Fruit fly (Drosophila melanogaster) whole organism, pupa: ENCODE data around the gene salt.
A peak's percentile ranks its signal among the peaks of the same experiment; 100 is the strongest.

Experiments used
- CG10348 ChIP-seq: fragments of 200-800 bp; sonication (Bioruptor generic); IDR thresholded peaks from 2 replicates; pipeline ENCODE4 v1.3.6; 2022; ENCODE audit warnings: missing biosample characterization, missing genetic modification characterization
- CG12605 ChIP-seq: fragments of 200-800 bp; sonication (Bioruptor generic); IDR thresholded peaks from 2 replicates; pipeline ENCODE4 v1.3.6; 2022; ENCODE audit warnings: missing biosample characterization, missing genetic modification characterization
- CG13204 ChIP-seq: fragments of 200-800 bp; sonication (Bioruptor generic); optimal IDR thresholded peaks from 2 replicates; lab custom pipeline; 2018; ENCODE audit warnings: missing biosample characterization, mild to moderate bottlenecking, missing genetic modification characterization, moderate library complexity
- CG14655 ChIP-seq: fragments of 200-800 bp; sonication (Bioruptor generic); optimal IDR thresholded peaks from 3 replicates; lab custom pipeline; 2017; ENCODE audit warnings: mild to moderate bottlenecking, missing biosample characterization, missing genetic modification reagents, missing genetic modification characterization
- CG15710 ChIP-seq: fragments of 200-800 bp; sonication (Bioruptor generic); optimal IDR thresholded peaks from 2 replicates; lab custom pipeline; 2018; ENCODE audit warnings: missing biosample characterization, mild to moderate bottlenecking, missing genetic modification characterization, moderate library complexity
- CG17806 ChIP-seq: fragments of 200-800 bp; sonication (Bioruptor generic); optimal IDR thresholded peaks from 2 replicates; lab custom pipeline; 2018; ENCODE audit warnings: missing biosample characterization, mild to moderate bottlenecking, missing genetic modification characterization, moderate library complexity
- CG32121 ChIP-seq: fragments of 200-800 bp; sonication (Bioruptor generic); IDR thresholded peaks from 2 replicates; pipeline ENCODE4 v1.3.6; 2022; ENCODE audit warnings: missing biosample characterization, missing genetic modification characterization
- CG34367 ChIP-seq: fragments of 200-800 bp; sonication (Bioruptor generic); optimal IDR thresholded peaks from 2 replicates; lab custom pipeline; 2018; ENCODE audit warnings: missing biosample characterization, mild to moderate bottlenecking, missing genetic modification characterization
- CG4496 ChIP-seq: fragments of 200-800 bp; sonication (Bioruptor generic); IDR thresholded peaks from 3 replicates; pipeline ENCODE4 v1.3.6; 2022; ENCODE audit warnings: missing biosample characterization, missing genetic modification characterization
- CG8159 ChIP-seq: fragments of 200-800 bp; sonication (Bioruptor generic); optimal IDR thresholded peaks from 3 replicates; lab custom pipeline; 2018; ENCODE audit warnings: missing biosample characterization, mild to moderate bottlenecking, missing genetic modification characterization, moderate library complexity
- CG8301 ChIP-seq: fragments of 200-800 bp; sonication (Bioruptor generic); optimal IDR thresholded peaks from 2 replicates; lab custom pipeline; 2018; ENCODE audit warnings: missing biosample characterization, mild to moderate bottlenecking, missing genetic modification characterization
- CG9948 ChIP-seq: fragments of 200-800 bp; sonication (Bioruptor generic); optimal IDR thresholded peaks from 2 replicates; lab custom pipeline; 2018; ENCODE audit warnings: missing biosample characterization, mild to moderate bottlenecking, missing genetic modification characterization, moderate library complexity
- D1 ChIP-seq: fragments of 200-800 bp; sonication (Bioruptor generic); optimal IDR thresholded peaks from 2 replicates; lab custom pipeline; 2018; ENCODE audit warnings: missing biosample characterization, mild to moderate bottlenecking, missing genetic modification characterization, moderate library complexity
- EcR ChIP-seq: fragments of 200-800 bp; sonication (Bioruptor generic); optimal IDR thresholded peaks from 3 replicates; lab custom pipeline; 2019; ENCODE audit warnings: missing biosample characterization, missing genetic modification characterization, mild to moderate bottlenecking, moderate library complexity, missing genetic modification reagents
- Ets98B ChIP-seq: fragments of 200-800 bp; sonication (Bioruptor generic); IDR thresholded peaks from 2 replicates; pipeline ENCODE4 v1.3.6; 2022; ENCODE audit warnings: missing biosample characterization, missing genetic modification characterization
- Pif1A ChIP-seq: fragments of 200-800 bp; sonication (Bioruptor generic); optimal IDR thresholded peaks from 3 replicates; lab custom pipeline; 2016; ENCODE audit warnings: missing biosample characterization, missing genetic modification characterization
- Pif1B ChIP-seq: fragments of 200-800 bp; sonication (Bioruptor generic); optimal IDR thresholded peaks from 3 replicates; lab custom pipeline; 2016; ENCODE audit warnings: missing biosample characterization, missing genetic modification characterization
- Snoo ChIP-seq: fragments of 200-800 bp; sonication (Bioruptor generic); optimal IDR thresholded peaks from 3 replicates; lab custom pipeline; 2017; ENCODE audit warnings: missing biosample characterization, mild to moderate bottlenecking, missing genetic modification characterization, inconsistent platforms
- fd96Ca ChIP-seq: fragments of 200-800 bp; sonication (Bioruptor generic); IDR thresholded peaks from 3 replicates; pipeline ENCODE4 v1.3.6; 2022; ENCODE audit warnings: missing biosample characterization, missing genetic modification characterization
- gl ChIP-seq: fragments of 200-800 bp; sonication (Bioruptor generic); optimal IDR thresholded peaks from 2 replicates; lab custom pipeline; 2018; ENCODE audit warnings: missing biosample characterization, mild to moderate bottlenecking, missing genetic modification characterization
- rn ChIP-seq: fragments of 200-800 bp; sonication (Bioruptor generic); IDR thresholded peaks from 2 replicates; pipeline ENCODE4 v1.3.6; 2022; ENCODE audit warnings: missing biosample characterization, missing genetic modification characterization

Gene salt

DNA sequence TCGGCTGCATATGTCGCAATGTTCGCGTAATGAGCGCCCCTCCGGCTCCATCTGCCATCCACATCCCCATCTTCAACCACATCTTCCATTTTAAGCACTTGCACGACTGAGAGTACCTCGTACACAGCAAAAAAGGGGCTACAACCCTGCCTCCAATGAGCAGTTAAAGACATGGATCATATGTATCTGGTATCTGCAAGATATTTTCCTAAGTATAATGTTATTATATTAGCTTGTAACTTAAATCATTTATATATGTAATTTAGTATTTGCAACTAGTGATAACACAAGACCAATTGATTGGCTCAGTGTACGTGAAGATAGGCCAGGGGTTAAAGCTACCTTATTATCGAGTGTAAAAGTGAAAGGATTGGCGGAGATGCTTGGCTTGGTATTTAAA lies 8.2 kb upstream of the salt start:
- TF ChIP-seq CG12605 (GFP tag; lab: Robert Waterston, UW) = no peak
- TF ChIP-seq EcR (GFP tag; lab: Kevin White, UChicago) = peak; percentile 2
- no peak for TF ChIP-seq D1 (tag; lab: Kevin White, UChicago)
- TF ChIP-seq Pif1A (GFP tag; lab: Kevin White, UChicago) = peak; percentile 71
- no peak for TF ChIP-seq gl (tag; lab: Kevin White, UChicago)
- peak; percentile 49; the same call in 1 of the 2 replicates for TF ChIP-seq CG32121 (GFP tag; lab: Robert Waterston, UW)
- TF ChIP-seq CG14655 = peak; percentile 76
- TF ChIP-seq Pif1B = peak; percentile 76
- TF ChIP-seq Snoo = no peak
- peak; percentile 84 for TF ChIP-seq CG8159
- no peak for TF ChIP-seq CG10348 (GFP tag; lab: Robert Waterston, UW)
- TF ChIP-seq CG9948 (tag; lab: Kevin White, UChicago) = peak; percentile 65
- peak; percentile 78 for TF ChIP-seq fd96Ca
- TF ChIP-seq CG34367 (tag; lab: Kevin White, UChicago) = peak; percentile 55
- peak; percentile 70 for TF ChIP-seq CG8301 (tag; lab: Kevin White, UChicago)
- TF ChIP-seq Ets98B (GFP tag; lab: Robert Waterston, UW) = peak; percentile 58
- peak; percentile 70 for TF ChIP-seq CG15710 (tag; lab: Kevin White, UChicago)
- TF ChIP-seq rn (GFP tag; lab: Robert Waterston, UW) = no peak
- TF ChIP-seq CG4496 (GFP tag; lab: Robert Waterston, UW) = peak; percentile 51; the same call in 2 of the 3 replicates
- TF ChIP-seq CG13204 (GFP tag; lab: Kevin White, UChicago) = peak; percentile 22
- TF ChIP-seq CG17806 (tag; lab: Kevin White, UChicago) = peak; percentile 75

DNA sequence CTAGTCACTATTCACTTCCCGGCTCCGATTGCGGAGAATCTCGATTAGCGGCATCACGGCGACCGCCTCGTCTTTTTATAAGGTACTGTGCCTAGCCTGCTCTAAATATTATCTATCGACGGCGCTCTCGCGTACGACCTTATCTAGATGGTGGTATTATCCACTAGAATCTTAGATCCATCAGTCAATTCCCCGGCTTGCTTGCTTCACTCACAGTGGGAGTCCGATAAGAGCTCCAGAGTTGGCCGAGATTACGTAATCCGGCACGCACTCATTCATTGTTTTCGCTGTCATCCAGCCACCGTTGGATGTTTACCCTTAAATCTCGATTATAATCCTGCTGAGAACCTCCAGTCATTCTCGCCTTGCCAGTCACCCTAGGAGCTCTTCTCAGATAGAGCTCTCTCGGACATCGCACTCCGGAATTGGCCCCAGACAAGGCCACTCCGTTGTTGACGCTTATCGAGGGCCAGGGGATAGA lies 7.1 kb upstream of the salt start, which contains the start of gene Smvt:
Gene Smvt, minus strand, starts transcription at position 51 of the 481 bp plus-strand sequence.
- TF ChIP-seq EcR (GFP tag; lab: Kevin White, UChicago) (peak; percentile 45), CG4496 (GFP tag; lab: Robert Waterston, UW) (0 out of 3 replicates have a peak, but pooled peaks have one; percentile 29), Pif1A (GFP tag; lab: Kevin White, UChicago) (no peak), D1 (tag; lab: Kevin White, UChicago) (no peak)

- TF ChIP-seq EcR (GFP tag; lab: Kevin White, UChicago) (no peak), fd96Ca (no peak), CG34367 (tag; lab: Kevin White, UChicago) (no peak), CG10348 (GFP tag; lab: Robert Waterston, UW) (no peak), CG32121 (GFP tag; lab: Robert Waterston, UW) (no peak), Snoo (no peak), CG17806 (tag; lab: Kevin White, UChicago) (no peak), Ets98B (GFP tag; lab: Robert Waterston, UW) (no peak), CG12605 (GFP tag; lab: Robert Waterston, UW) (no peak), CG8159 (no peak)
Observed at dm6 chr3R:31758587-31759167, 4.2 kb upstream of the salt start, which contains the start of gene CG2187. Gene CG2187 (minus strand): TSS chr3R:31758637.

DNA sequence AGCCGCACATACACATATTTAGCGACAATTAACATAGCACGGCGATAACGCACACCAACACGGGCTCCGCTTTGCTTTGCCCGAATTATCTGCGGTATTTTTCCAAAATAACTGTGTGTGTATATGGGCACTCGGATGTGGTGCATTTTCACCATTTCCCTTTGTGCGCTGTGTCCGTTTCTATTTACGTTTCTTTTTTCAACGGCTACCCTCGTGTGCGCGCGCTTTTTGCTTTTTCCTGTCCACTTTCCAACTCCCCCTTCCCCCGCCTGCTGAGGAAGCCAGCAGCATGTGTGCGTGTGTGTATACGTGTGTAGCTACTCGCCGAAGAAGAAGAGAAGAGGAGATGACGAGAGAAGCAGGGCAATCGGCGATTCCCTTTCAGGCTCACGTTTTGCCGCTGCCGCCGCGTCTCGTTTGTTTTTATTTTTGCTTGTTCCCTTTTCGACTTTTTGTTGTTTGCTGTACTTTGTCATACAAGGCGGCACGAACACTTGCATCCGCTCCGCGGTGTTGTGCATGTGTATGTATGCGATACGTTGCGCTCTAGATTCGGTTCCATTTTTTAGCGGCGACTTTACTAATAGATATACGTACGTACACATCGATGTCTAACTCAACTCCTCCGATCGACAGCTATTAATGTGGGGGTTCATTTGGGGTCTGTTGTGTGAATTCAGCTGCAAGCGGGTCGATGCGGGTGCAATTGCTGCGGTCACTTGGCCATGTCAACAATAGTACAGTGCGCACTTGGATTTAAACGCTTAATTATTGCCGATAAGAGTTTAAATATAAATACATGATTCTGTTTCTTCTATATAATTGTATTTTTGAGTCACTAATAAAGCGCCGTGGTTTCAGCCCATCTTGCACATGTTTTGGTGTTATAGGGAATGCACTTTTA lies 6.2 kb downstream of the salt start:
- peak; percentile 47 for TF ChIP-seq CG15710 (tag; lab: Kevin White, UChicago)
- TF ChIP-seq CG13204 (GFP tag; lab: Kevin White, UChicago) = peak; percentile 93
- no peak for TF ChIP-seq CG12605 (GFP tag; lab: Robert Waterston, UW)
- peak; percentile 4 for TF ChIP-seq CG9948 (tag; lab: Kevin White, UChicago)
- TF ChIP-seq Pif1A (GFP tag; lab: Kevin White, UChicago) = peak; percentile 38
- no peak for TF ChIP-seq fd96Ca
- TF ChIP-seq CG34367 (tag; lab: Kevin White, UChicago) = peak; percentile 37
- no peak for TF ChIP-seq rn (GFP tag; lab: Robert Waterston, UW)
- TF ChIP-seq EcR (GFP tag; lab: Kevin White, UChicago) = peak; percentile 69
- TF ChIP-seq Pif1B = peak; percentile 55
- peak; percentile 15 for TF ChIP-seq CG17806 (tag; lab: Kevin White, UChicago)
- TF ChIP-seq CG8301 (tag; lab: Kevin White, UChicago) = peak; percentile 48
- TF ChIP-seq CG4496 (GFP tag; lab: Robert Waterston, UW) = no peak
- peak; percentile 79 for TF ChIP-seq gl (tag; lab: Kevin White, UChicago)
- TF ChIP-seq Ets98B (GFP tag; lab: Robert Waterston, UW) = no peak

DNA sequence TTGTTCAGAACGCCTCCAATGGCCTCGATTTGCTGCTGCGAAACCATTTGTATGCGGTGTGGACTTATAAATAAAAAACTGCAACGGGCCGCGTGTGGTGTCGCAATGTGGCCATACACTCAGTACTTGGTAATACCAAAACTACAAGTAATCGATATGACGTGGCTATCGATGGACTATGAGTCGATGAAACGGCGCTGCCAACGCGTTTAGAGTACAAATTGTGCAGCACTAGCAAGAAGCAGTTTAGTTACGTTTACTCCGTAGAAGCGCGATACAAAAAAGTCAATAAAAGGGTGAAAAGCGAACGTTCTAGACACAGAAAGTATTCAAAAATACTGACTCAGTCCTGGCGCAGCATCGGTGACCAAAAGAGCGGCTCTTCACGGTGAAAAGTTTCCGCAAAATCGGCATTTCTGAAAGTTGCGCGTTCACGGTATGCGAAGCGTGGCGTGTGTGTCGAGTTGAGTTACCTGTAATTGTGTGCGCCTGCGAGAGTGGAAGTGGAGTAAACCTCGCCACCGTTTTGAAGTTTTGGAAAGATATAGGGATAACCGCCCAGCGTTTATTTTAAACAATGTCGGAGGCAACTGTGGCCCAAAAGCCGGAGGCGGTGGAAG lies 7.0 kb downstream of the salt start, which contains the start of the genes nero and CG1910:
Gene nero, minus strand, starts transcription at position 130 of the 620 bp plus-strand sequence.
Gene CG1910, plus strand, starts transcription at position 215 of the 620 bp plus-strand sequence.
- TF ChIP-seq Ets98B (GFP tag; lab: Robert Waterston, UW) = no peak
- no peak for TF ChIP-seq Pif1A (GFP tag; lab: Kevin White, UChicago)
- TF ChIP-seq CG34367 (tag; lab: Kevin White, UChicago) = no peak
- no peak for TF ChIP-seq gl (tag; lab: Kevin White, UChicago)
- no peak for TF ChIP-seq CG10348 (GFP tag; lab: Robert Waterston, UW)
- no peak for TF ChIP-seq fd96Ca
- no peak for TF ChIP-seq CG12605 (GFP tag; lab: Robert Waterston, UW)
- TF ChIP-seq EcR (GFP tag; lab: Kevin White, UChicago) = no peak
- TF ChIP-seq CG9948 (tag; lab: Kevin White, UChicago) = no peak
- no peak for TF ChIP-seq CG32121 (GFP tag; lab: Robert Waterston, UW)
- no peak for TF ChIP-seq Pif1B
